Worm (Caenorhabditis elegans): ENCODE measurements around the gene rsp-6.

rsp-6 gene

ce11 chrIV:7817852-7818251 is 26.8 kb upstream of the rsp-6 start, which contains the start of gene ric-3:
Gene ric-3 (plus strand): TSS chrIV:7818251.
- TF ChIP-seq flt-1 (GFP tag; IDR thresholded peaks at IDR 0.05) (no peak), tab-1 (GFP tag; IDR thresholded peaks at IDR 0.05) (no peak), T22C8.4 (GFP tag; IDR thresholded peaks at IDR 0.05) (no peak), cog-1 (tag; optimal IDR thresholded peaks at IDR 0.05) (peak; percentile 60), ztf-29 (GFP tag; IDR thresholded peaks at IDR 0.05) (no peak), ztf-23 (GFP tag; IDR thresholded peaks at IDR 0.05) (no peak)

ce11 chrIV:7816402-7817102 is 25.5 kb upstream of the rsp-6 start:
- TF ChIP-seq ref-1 (GFP tag; conservative IDR thresholded peaks at IDR 0.05) (no peak), ztf-29 (GFP tag; IDR thresholded peaks at IDR 0.05) (no peak), ztf-23 (GFP tag; IDR thresholded peaks at IDR 0.05) (no peak)

ce11 chrIV:7815683-7816183 is 24.7 kb upstream of the rsp-6 start, which contains the start of gene cdgs-1:
Gene cdgs-1 (minus strand): TSS chrIV:7815733.
- TF ChIP-seq cog-1 (tag; optimal IDR thresholded peaks at IDR 0.05) (no peak), ztf-29 (GFP tag; IDR thresholded peaks at IDR 0.05) (no peak), med-1 (GFP tag; optimal IDR thresholded peaks at IDR 0.05; ENCODE audit: insufficient read depth) (no peak), flt-1 (GFP tag; IDR thresholded peaks at IDR 0.05) (no peak), klf-2 (GFP tag; conservative IDR thresholded peaks at IDR 0.05) (no peak), ztf-23 (GFP tag; IDR thresholded peaks at IDR 0.05) (no peak), tab-1 (GFP tag; IDR thresholded peaks at IDR 0.05) (no peak), ref-1 (GFP tag; conservative IDR thresholded peaks at IDR 0.05) (no peak), T22C8.4 (GFP tag; IDR thresholded peaks at IDR 0.05) (no peak)

DNA sequence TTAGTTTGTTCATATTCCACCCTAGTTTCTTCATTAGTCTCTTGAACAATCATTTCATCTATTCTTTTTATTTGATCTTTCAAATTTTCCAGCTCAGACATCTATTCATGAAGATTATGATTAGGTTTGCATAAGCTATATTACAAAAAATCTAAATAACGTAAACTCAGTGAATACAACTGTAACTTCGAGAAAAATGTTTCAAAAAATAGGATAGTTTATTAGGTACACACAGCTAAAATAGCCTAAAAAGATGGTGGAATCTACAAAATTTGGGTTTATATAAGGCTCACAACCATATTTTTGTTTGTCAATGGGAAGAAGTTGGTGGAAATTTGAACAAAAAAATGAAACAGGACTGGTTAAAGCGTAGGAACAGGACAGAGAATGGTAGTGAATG is 21.7 kb upstream of the rsp-6 start, which contains the start of gene zgpa-1:
zgpa-1 (minus strand) TSS at position 101 of the 400 bp plus-strand sequence.
- TF ChIP-seq klf-2 (GFP tag; conservative IDR thresholded peaks at IDR 0.05): no peak
- no peak for TF ChIP-seq ztf-29 (GFP tag; IDR thresholded peaks at IDR 0.05)
- no peak for TF ChIP-seq ztf-23 (GFP tag; IDR thresholded peaks at IDR 0.05)
- TF ChIP-seq cog-1 (tag; optimal IDR thresholded peaks at IDR 0.05): no peak
- no peak for TF ChIP-seq flt-1 (GFP tag; IDR thresholded peaks at IDR 0.05)
- TF ChIP-seq ref-1 (GFP tag; conservative IDR thresholded peaks at IDR 0.05): no peak
- no peak for TF ChIP-seq T22C8.4 (GFP tag; IDR thresholded peaks at IDR 0.05)
- no peak for TF ChIP-seq tab-1 (GFP tag; IDR thresholded peaks at IDR 0.05)
- TF ChIP-seq med-1 (GFP tag; optimal IDR thresholded peaks at IDR 0.05; ENCODE audit: insufficient read depth): no peak

ce11 chrIV:7808583-7808982 is 17.6 kb upstream of the rsp-6 start, which contains the start of gene C33H5.1:
Gene C33H5.1 (plus strand): TSS chrIV:7808912.
- TF ChIP-seq flt-1 (GFP tag; IDR thresholded peaks at IDR 0.05): no peak
- TF ChIP-seq ztf-23 (GFP tag; IDR thresholded peaks at IDR 0.05): no peak
- no peak for TF ChIP-seq klf-2 (GFP tag; conservative IDR thresholded peaks at IDR 0.05)
- no peak for TF ChIP-seq ztf-29 (GFP tag; IDR thresholded peaks at IDR 0.05)
- no peak for TF ChIP-seq ref-1 (GFP tag; conservative IDR thresholded peaks at IDR 0.05)
- TF ChIP-seq tab-1 (GFP tag; IDR thresholded peaks at IDR 0.05): no peak
- TF ChIP-seq cog-1 (tag; optimal IDR thresholded peaks at IDR 0.05): no peak
- TF ChIP-seq T22C8.4 (GFP tag; IDR thresholded peaks at IDR 0.05): no peak
- TF ChIP-seq med-1 (GFP tag; optimal IDR thresholded peaks at IDR 0.05; ENCODE audit: insufficient read depth): no peak

ce11 chrIV:7804740-7805139 is 13.7 kb upstream of the rsp-6 start, which contains the start of gene C33H5.2:
Gene C33H5.2 (plus strand): TSS chrIV:7805040.
- no peak for TF ChIP-seq ref-1 (GFP tag; conservative IDR thresholded peaks at IDR 0.05)
- no peak for TF ChIP-seq klf-2 (GFP tag; conservative IDR thresholded peaks at IDR 0.05)
- no peak for TF ChIP-seq ztf-29 (GFP tag; IDR thresholded peaks at IDR 0.05)
- no peak for TF ChIP-seq tab-1 (GFP tag; IDR thresholded peaks at IDR 0.05)
- no peak for TF ChIP-seq flt-1 (GFP tag; IDR thresholded peaks at IDR 0.05)
- TF ChIP-seq cog-1 (tag; optimal IDR thresholded peaks at IDR 0.05): no peak
- no peak for TF ChIP-seq ztf-23 (GFP tag; IDR thresholded peaks at IDR 0.05)
- TF ChIP-seq med-1 (GFP tag; optimal IDR thresholded peaks at IDR 0.05; ENCODE audit: insufficient read depth): no peak
- no peak for TF ChIP-seq T22C8.4 (GFP tag; IDR thresholded peaks at IDR 0.05)

DNA sequence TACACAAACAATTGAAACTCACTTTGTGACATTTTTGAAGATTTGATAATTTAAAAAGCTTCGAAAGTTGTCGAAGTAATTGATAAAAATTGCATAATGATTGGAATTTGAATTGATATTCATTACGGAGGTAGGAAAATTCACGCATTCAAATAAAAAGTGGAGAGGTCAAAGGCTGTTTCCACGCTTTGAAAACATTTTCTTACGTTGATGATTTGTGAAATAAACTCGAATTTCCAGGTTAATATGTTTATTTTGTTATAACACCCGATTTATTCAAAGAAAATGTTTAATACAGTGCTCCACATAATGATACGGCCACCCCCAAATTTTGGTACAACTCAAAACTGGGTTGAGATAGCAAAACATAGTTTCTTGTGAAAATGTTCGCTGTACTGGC is 12.2 kb upstream of the rsp-6 start, which contains the start of gene C33H5.16:
C33H5.16 (minus strand) TSS at position 101 of the 400 bp plus-strand sequence.
- TF ChIP-seq T22C8.4 (GFP tag; IDR thresholded peaks at IDR 0.05) (no peak), med-1 (GFP tag; optimal IDR thresholded peaks at IDR 0.05; ENCODE audit: insufficient read depth) (no peak), cog-1 (tag; optimal IDR thresholded peaks at IDR 0.05) (no peak), ztf-23 (GFP tag; IDR thresholded peaks at IDR 0.05) (no peak), tab-1 (GFP tag; IDR thresholded peaks at IDR 0.05) (no peak), ref-1 (GFP tag; conservative IDR thresholded peaks at IDR 0.05) (no peak), ztf-29 (GFP tag; IDR thresholded peaks at IDR 0.05) (no peak)

ce11 chrIV:7800338-7800737 is 9.3 kb upstream of the rsp-6 start:
- no peak for TF ChIP-seq ztf-23 (GFP tag; IDR thresholded peaks at IDR 0.05)
- no peak for TF ChIP-seq T22C8.4 (GFP tag; IDR thresholded peaks at IDR 0.05)
- no peak for TF ChIP-seq ref-1 (GFP tag; conservative IDR thresholded peaks at IDR 0.05)
- no peak for TF ChIP-seq ztf-29 (GFP tag; IDR thresholded peaks at IDR 0.05)
- no peak for TF ChIP-seq cog-1 (tag; optimal IDR thresholded peaks at IDR 0.05)
- TF ChIP-seq med-1 (GFP tag; optimal IDR thresholded peaks at IDR 0.05; ENCODE audit: insufficient read depth): no peak
- no peak for TF ChIP-seq tab-1 (GFP tag; IDR thresholded peaks at IDR 0.05)
- TF ChIP-seq flt-1 (GFP tag; IDR thresholded peaks at IDR 0.05): no peak
- TF ChIP-seq klf-2 (GFP tag; conservative IDR thresholded peaks at IDR 0.05): no peak

ce11 chrIV:7796432-7797113 is 5.5 kb upstream of the rsp-6 start, which contains the start of gene sgo-1:
Gene sgo-1 (minus strand): TSS chrIV:7796482.
- TF ChIP-seq ref-1 (GFP tag; conservative IDR thresholded peaks at IDR 0.05): no peak
- TF ChIP-seq T22C8.4 (GFP tag; IDR thresholded peaks at IDR 0.05): no peak
- TF ChIP-seq ztf-29 (GFP tag; IDR thresholded peaks at IDR 0.05): no peak
- no peak for TF ChIP-seq klf-2 (GFP tag; conservative IDR thresholded peaks at IDR 0.05)
